Fruit fly (Drosophila melanogaster) whole organism: Measurements from ENCODE around the gene schuy.

Experiments
- CG8478 ChIP-seq: fragments of >200 bp; optimal IDR thresholded peaks from 2 replicates; lab custom pipeline; 2018; ENCODE audit warnings: inconsistent platforms
- Dll ChIP-seq: fragments of >200 bp; optimal IDR thresholded peaks from 2 replicates; lab custom pipeline; 2017
- EcR ChIP-seq, 2 experiments: fragments of >200 bp; optimal IDR thresholded peaks; 2 replicates each; lab custom pipeline; 2017; ENCODE audit warnings: missing biosample characterization in 2 of 2, missing genetic modification characterization in 2 of 2, missing genetic modification reagents in 2 of 2
- pan ChIP-seq: fragments of >200 bp; optimal IDR thresholded peaks from 2 replicates; lab custom pipeline; 2017
- psq ChIP-seq: fragments of >200 bp; optimal IDR thresholded peaks from 2 replicates; lab custom pipeline; 2017
- usp ChIP-seq: fragments of >200 bp; optimal IDR thresholded peaks from 2 replicates; lab custom pipeline; 2017; ENCODE audit warnings: missing biosample characterization, missing genetic modification characterization, mixed read lengths

schuy gene

DNA sequence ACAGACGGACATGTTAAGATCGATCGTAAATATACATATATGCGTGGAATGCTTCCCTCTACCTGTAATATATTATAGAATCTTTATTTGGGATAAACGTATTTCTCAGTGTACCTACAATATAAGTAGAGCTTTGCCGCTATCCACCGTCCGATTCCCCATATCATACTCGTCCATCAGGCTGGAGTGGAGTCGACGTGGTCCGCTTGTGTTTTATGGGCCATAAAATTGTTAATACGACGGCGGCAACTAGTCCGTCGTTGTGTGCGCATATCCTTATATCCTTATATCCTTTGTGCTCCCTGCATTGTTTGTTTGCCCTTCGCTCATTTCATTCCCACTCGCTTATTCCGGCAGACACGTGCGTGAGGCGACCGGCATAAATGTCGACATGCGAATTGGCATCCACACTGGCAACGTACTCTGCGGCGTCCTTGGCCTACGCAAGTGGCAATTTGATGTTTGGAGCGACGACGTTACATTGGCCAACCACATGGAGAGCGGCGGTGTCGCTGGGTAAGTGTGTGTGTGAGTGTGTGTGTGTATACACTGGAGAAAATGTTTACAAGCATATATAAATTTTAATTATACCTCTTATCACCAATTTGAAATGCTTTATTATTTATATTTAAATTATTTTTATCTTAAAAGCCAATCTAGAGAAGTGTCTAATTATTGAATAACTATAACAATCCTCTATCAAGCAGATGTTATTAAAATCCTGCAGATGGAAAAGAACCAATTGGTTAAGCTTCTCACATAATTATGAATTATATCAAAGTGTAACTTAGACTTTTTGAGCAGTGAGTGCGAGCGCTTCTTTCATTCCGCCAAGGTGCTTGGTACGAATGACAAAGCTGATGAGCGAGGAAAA, 16.9 kb upstream of the schuy start:
- TF ChIP-seq CG8478 (lab: Kevin White, UChicago), result no peak
- TF ChIP-seq psq, result no peak
- TF ChIP-seq usp (GFP tag; lab: Kevin White, UChicago), result no peak
- TF ChIP-seq pan, result no peak
- TF ChIP-seq EcR (GFP tag; optimal IDR thresholded peaks at IDR 0.05; lab: Kevin White, UChicago), result no peak
- no peak for TF ChIP-seq Dll (lab: Kevin White, UChicago)

DNA sequence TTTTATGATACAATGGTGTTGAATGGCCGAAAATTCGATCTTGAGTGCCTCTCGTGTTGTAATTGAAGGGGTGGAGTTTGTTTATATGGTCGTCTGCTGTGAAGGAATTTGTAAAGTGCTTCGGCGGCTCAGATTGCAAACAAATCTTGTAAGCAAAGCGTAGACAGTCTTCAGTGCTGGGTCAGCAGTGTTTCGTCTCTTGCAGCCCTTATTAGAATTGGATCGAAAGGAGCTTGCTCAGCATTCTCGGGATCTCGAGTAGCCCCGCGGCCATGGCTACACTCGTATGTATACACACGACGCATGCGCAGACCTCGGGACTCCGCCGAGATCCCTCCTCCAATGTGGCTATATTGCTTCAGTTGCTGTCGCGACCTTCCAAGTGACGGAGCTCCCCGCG, 7.8 kb upstream of the schuy start:
- TF ChIP-seq pan (no peak), EcR (GFP tag; optimal IDR thresholded peaks at IDR 0.05; lab: Kevin White, UChicago) (no peak), Dll (lab: Kevin White, UChicago) (no peak), CG8478 (lab: Kevin White, UChicago) (no peak), psq (no peak), usp (GFP tag; lab: Kevin White, UChicago) (no peak)

DNA sequence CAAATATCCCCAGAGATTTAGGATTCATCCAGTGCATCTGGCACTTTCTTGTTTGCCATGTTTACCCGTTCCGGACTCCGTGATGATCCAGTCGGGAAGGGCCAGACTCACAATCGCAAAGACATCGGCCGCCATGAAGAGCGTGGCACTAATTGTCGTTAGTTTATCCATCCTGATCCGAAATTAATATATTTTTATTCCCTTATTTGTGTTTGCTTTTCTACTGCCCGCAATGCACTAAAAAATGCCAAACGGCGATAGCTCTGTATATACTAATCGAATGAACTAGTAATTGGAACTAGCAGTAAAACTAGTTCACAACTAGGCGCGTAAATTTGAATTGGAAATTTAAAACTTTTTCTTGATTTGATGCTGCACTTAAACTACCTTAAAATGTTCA, 6.3 kb upstream of the schuy start, which contains the start of gene CG14182:
CG14182 (minus strand) TSS at position 221 of the 400 bp plus-strand sequence.
- TF ChIP-seq psq (no peak), EcR (GFP tag; optimal IDR thresholded peaks at IDR 0.05; lab: Kevin White, UChicago) (no peak), usp (GFP tag; lab: Kevin White, UChicago) (no peak), CG8478 (lab: Kevin White, UChicago) (no peak), Dll (lab: Kevin White, UChicago) (no peak), pan (no peak)

DNA sequence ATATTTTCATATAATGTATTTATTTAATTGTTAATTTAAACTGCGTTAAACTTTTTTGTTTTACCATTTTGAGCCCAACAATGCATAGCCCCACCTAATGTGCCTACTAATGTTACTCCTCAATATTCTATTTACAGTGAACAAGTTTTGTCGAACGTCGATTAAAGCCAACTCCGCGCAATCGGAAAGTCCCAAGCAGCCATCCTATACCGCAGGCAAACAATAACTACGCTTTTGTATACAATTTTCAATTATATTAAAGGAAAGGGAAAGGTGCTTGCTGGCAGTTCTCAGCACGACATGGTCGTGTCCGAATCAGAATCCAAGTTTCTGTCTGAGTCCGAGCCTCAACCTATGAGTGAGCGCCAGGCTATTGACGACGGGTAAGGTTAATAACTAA, 4.5 kb upstream of the schuy start, which contains the start of gene CG17732:
CG17732 (plus strand) TSS at position 301 of the 400 bp plus-strand sequence.
- TF ChIP-seq usp (GFP tag; lab: Kevin White, UChicago) (no peak), Dll (lab: Kevin White, UChicago) (no peak)

DNA sequence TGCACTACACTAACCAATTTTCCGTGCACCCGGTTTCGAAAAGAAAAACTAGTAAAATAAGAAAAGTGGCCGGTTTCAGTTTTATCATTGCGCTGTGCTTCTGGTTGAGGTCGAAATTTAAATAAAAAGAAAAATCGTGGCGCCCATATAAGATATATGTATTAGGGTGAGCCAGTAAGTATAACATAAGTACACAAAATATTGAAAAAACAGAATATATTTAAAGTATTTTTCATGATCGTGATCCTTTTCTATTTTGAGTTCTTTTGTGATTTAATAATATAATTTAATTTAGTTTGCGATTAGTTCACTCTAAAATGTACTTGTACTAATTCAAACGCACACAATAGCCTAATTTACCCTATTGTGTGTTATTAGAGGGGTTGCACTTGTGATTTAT, 3.0 kb downstream of the schuy start, which contains the start of gene Csas:
Csas (minus strand) TSS at position 101 of the 400 bp plus-strand sequence.
- TF ChIP-seq Dll (lab: Kevin White, UChicago), result no peak
- no peak for TF ChIP-seq EcR (GFP tag; optimal IDR thresholded peaks at IDR 0.05; lab: Kevin White, UChicago)
- TF ChIP-seq psq, result no peak
- no peak for TF ChIP-seq pan
- no peak for TF ChIP-seq CG8478 (lab: Kevin White, UChicago)
- TF ChIP-seq usp (GFP tag; lab: Kevin White, UChicago), result no peak

DNA sequence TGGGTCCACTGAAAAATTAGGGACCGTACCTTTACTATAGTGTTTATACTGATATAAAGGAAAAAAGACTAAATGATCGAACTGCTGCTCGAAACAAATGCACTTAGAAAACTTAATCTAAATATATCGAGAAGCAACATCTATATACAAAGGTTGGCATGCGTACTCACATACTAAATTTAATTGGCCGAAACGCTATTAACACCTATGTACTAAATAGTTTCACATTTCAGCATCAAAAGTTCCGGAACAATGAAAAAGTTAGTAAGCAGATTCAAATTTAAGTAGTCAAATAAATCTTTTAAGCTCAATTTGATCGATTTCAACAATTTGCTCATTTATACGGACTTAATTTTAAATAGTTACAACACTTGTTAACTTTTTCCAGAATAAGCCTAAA, 5.2 kb downstream of the schuy start, which contains the start of gene fln:
fln (minus strand) TSS at position 101 of the 400 bp plus-strand sequence.
- no peak for TF ChIP-seq CG8478 (lab: Kevin White, UChicago)
- no peak for TF ChIP-seq usp (GFP tag; lab: Kevin White, UChicago)
- no peak for TF ChIP-seq pan
- TF ChIP-seq psq, result no peak
- no peak for TF ChIP-seq Dll (lab: Kevin White, UChicago)
- no peak for TF ChIP-seq EcR (GFP tag; optimal IDR thresholded peaks at IDR 0.05; lab: Kevin White, UChicago)

DNA sequence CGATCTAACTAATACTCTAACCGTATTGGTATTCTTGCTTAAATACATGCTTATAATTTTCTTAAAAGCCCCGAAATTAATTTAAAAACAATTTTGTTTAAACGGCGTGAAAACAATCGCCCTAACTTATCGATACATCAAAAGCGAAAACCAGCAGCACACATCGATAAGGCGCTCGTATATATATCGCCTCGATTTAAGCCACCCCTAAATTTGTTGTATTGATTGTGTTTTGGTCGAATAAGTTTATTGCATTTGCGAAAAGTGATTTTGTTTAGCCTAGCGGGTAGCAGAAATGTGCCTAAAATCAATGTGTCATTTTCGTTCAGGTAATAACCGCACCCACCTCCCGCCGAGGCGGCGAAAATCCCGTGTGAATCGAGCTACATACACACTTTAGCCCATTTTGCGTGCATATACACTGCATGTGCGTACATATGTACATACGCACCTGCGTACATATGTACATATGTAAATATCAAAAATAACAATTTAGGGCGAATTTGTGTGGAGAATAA, 5.9 kb downstream of the schuy start, which contains the start of the genes CG7646 and Nca:
CG7646 (plus strand) TSS at position 174 of the 518 bp plus-strand sequence.
Nca (plus strand) TSS at position 174 of the 518 bp plus-strand sequence.
- no peak for TF ChIP-seq usp (GFP tag; lab: Kevin White, UChicago)

DNA sequence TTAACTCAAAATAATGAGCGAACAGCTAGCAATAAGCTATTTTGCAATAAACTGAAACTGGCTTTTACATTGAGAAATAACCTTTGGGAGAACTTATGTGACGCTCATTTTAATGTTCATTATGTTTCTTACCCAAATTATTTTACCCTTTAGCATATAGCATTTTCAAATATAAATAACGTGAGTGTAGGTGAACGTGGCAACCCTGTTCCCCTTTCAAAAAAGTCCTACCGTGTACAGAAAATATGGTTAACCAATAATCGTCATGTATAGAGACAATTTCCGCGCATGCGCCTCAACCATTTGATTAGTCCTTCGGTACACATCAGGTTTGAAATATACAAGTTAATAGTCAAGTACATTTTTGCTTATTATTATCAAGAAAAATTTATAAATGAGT, 8.1 kb downstream of the schuy start:
- TF ChIP-seq pan, result no peak
- TF ChIP-seq CG8478 (lab: Kevin White, UChicago), result no peak
- no peak for TF ChIP-seq Dll (lab: Kevin White, UChicago)
- no peak for TF ChIP-seq psq
- no peak for TF ChIP-seq EcR (GFP tag; optimal IDR thresholded peaks at IDR 0.05; lab: Kevin White, UChicago)
- TF ChIP-seq usp (GFP tag; lab: Kevin White, UChicago), result no peak

DNA sequence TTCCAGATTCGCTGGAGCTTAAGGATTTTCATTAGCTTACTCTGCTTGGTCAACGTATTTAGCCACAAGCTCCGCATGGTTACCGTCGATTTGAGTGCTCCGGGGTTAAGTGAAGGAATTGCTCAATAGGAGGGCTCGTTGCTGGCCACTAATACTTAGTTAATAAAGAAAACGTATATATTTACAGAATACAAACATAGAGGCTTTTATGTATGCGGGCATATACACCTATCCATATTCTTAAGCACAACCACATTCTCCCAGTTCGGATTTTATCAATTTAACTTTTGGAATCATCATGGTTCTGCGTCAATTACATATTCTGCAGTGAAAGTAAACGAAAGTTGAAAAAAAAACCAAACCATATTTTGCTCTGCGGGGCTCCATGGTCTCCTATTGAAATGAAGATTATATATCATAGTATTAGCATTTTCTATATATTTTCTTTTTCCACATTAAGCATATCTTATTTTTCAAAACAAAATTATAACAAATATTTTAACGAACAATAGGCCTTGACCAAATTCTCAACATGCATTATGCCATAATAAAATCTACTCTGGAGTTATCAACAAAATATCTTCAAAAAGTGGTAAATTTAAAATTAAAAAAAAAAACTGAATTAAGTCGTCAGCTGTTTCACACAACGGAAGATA, 14.3 kb downstream of the schuy start, which contains the start of the genes Tom20 and Gabat:
Tom20 (plus strand) TSS at position 564 of the 656 bp plus-strand sequence.
Gabat (minus strand) TSS at position 606 of the 656 bp plus-strand sequence.
- no peak for TF ChIP-seq pan

DNA sequence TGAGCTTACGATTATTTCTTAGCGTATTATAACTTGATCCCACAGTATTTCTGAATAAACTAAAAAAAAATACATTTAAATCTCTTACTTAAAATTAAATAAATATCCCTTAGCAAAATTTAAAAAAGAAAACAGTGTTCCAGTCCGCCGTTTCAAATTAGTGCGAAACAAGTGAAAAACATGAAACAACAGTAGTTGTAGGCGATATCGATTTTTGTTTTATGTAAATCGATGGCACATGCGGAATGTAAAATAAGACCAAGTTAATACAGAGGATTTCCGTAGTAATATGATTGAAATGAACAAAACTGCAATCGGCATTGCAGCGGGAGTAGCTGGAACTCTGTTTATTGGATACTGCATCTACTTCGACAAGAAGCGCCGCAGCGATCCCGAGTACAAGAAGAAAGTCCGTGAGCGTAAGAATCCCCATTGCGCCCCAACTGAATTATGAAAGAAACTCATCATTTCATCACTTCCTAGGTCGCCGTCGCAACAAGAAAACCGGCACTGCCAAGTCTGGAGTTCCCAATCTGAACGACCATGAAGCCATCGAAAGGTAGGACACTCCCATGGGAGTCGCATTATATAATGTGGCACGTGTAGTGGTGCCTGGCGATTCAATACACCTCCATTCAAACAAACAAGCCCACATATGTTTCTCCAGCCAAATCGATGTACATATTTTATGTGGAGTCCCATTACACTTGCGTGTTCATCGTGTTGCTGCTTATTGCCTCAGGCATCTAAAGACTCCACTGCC, 15.2 kb downstream of the schuy start:
- TF ChIP-seq Dll (lab: Kevin White, UChicago) (no peak), EcR (GFP tag; optimal IDR thresholded peaks at IDR 0.05; lab: Kevin White, UChicago) (no peak)

DNA sequence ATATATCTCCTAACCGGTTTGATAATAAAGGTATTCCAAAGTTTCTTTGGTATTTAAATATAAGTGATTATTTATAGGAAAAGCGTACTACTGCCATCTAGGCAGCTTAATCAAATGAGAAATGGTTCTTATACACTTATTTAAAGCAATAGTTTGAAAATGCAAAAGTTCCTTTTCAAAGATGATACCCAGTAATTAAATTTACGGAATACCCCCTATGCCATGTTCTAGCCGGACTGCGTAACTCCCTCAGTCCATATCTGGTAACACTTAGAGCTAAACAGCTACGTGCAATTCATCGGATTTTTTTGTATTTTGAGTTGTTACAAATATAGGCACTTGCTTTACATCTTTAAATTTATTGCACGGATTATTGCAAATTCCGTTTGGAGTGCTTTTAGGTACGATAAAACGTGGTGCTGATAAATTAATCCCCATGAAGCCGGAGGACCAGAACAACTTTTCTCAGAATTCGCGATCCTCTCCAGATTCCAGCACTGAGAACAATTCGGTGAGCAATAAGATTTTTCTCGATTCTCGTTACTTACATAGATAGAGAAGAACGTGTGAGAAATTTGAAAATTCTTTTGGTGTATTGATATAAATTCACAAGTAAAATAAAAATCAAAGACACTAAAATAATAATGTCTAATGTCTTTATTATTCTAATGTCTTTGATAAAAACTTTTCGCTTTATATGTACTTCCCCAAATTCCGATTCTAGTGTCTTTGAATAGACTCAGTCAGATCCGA, 16.8 kb downstream of the schuy start, which contains the start of gene CG7668:
CG7668 (plus strand) TSS at position 255 of the 753 bp plus-strand sequence.
- peak; percentile 49 for TF ChIP-seq pan
- TF ChIP-seq EcR (GFP tag; optimal IDR thresholded peaks at IDR 0.05; lab: Kevin White, UChicago), result no peak
